Fruit fly (Drosophila melanogaster) whole organism, prepupa: ENCODE data around the gene Sfp24Bc.

Experiments used
- Blimp-1 ChIP-seq: fragments of 200-800 bp; sonication (Bioruptor generic); optimal IDR thresholded peaks from 3 replicates; lab custom pipeline; 2017; ENCODE audit warnings: missing biosample characterization, missing genetic modification characterization, mild to moderate bottlenecking, moderate library complexity, missing genetic modification reagents
- CG10669 ChIP-seq: fragments of 200-800 bp; sonication (Bioruptor generic); optimal IDR thresholded peaks from 3 replicates; lab custom pipeline; 2018; ENCODE audit warnings: missing biosample characterization, mild to moderate bottlenecking, missing genetic modification characterization, moderate library complexity
- CG11762 ChIP-seq: fragments of 200-800 bp; sonication (Bioruptor generic); optimal IDR thresholded peaks from 3 replicates; lab custom pipeline; 2016; ENCODE audit warnings: missing biosample characterization, missing genetic modification characterization; ENCODE audit not compliant: insufficient read depth
- CG11902 ChIP-seq: fragments of 200-800 bp; sonication (Bioruptor generic); optimal IDR thresholded peaks from 3 replicates; lab custom pipeline; 2016; ENCODE audit warnings: missing biosample characterization, missing genetic modification characterization
- CG15336 ChIP-seq: fragments of 200-800 bp; sonication (Bioruptor generic); IDR thresholded peaks from 2 replicates; pipeline ENCODE4 v1.3.6; 2022; ENCODE audit warnings: missing biosample characterization, missing genetic modification characterization
- CG1621 ChIP-seq: fragments of 200-800 bp; sonication (Bioruptor generic); optimal IDR thresholded peaks from 3 replicates; lab custom pipeline; 2018; ENCODE audit warnings: missing biosample characterization, mild to moderate bottlenecking, missing genetic modification characterization
- CG16779 ChIP-seq: fragments of 200-800 bp; sonication (Bioruptor generic); optimal IDR thresholded peaks from 3 replicates; lab custom pipeline; 2017; ENCODE audit warnings: missing biosample characterization, mild to moderate bottlenecking, missing genetic modification characterization
- CG3032 ChIP-seq: fragments of 200-800 bp; optimal IDR thresholded peaks from 2 replicates; lab custom pipeline; 2019; ENCODE audit warnings: missing biosample characterization, mild to moderate bottlenecking, missing genetic modification characterization, moderate library complexity
- CG32006 ChIP-seq: fragments of 200-800 bp; sonication (Bioruptor generic); optimal IDR thresholded peaks from 3 replicates; lab custom pipeline; 2017; ENCODE audit warnings: missing biosample characterization, mild to moderate bottlenecking, missing genetic modification characterization
- CG3919 ChIP-seq: fragments of 200-800 bp; sonication (Bioruptor generic); optimal IDR thresholded peaks from 3 replicates; lab custom pipeline; 2016; ENCODE audit warnings: missing biosample characterization, missing genetic modification characterization
- CG4318 ChIP-seq: fragments of 200-800 bp; sonication (Bioruptor generic); optimal IDR thresholded peaks from 3 replicates; lab custom pipeline; 2017; ENCODE audit warnings: missing biosample characterization, mild to moderate bottlenecking, missing genetic modification characterization
- CG6163 ChIP-seq: fragments of 200-800 bp; sonication (Bioruptor generic); IDR thresholded peaks from 3 replicates; pipeline ENCODE4 v1.3.6; 2022; ENCODE audit warnings: missing biosample characterization, missing genetic modification characterization
- CG6276 ChIP-seq: fragments of 200-800 bp; sonication (Bioruptor generic); optimal IDR thresholded peaks from 2 replicates; lab custom pipeline; 2017; ENCODE audit warnings: missing biosample characterization, mild to moderate bottlenecking, missing genetic modification characterization
- CG6792 ChIP-seq: fragments of 200-800 bp; sonication (Bioruptor generic); optimal IDR thresholded peaks from 3 replicates; lab custom pipeline; 2016; ENCODE audit warnings: missing biosample characterization, missing genetic modification characterization
- CG6808 ChIP-seq: fragments of 200-800 bp; sonication (Bioruptor generic); optimal IDR thresholded peaks from 3 replicates; lab custom pipeline; 2017; ENCODE audit warnings: missing biosample characterization, missing genetic modification characterization, mild to moderate bottlenecking, moderate library complexity, missing genetic modification reagents
- CG6854 ChIP-seq: fragments of 200-800 bp; sonication (Bioruptor generic); optimal IDR thresholded peaks from 2 replicates; lab custom pipeline; 2017; ENCODE audit warnings: missing biosample characterization, mild to moderate bottlenecking, missing genetic modification characterization
- CG7368 ChIP-seq: fragments of 200-800 bp; sonication (Bioruptor generic); optimal IDR thresholded peaks from 3 replicates; lab custom pipeline; 2016; ENCODE audit warnings: missing biosample characterization, missing genetic modification characterization
- CG8119 ChIP-seq: fragments of 200-800 bp; sonication (Bioruptor generic); IDR thresholded peaks from 3 replicates; pipeline ENCODE4 v1.3.6; 2022; ENCODE audit warnings: missing biosample characterization, missing genetic modification characterization
- CG8632 ChIP-seq: fragments of 200-800 bp; sonication (Bioruptor generic); optimal IDR thresholded peaks from 3 replicates; lab custom pipeline; 2016; ENCODE audit warnings: missing biosample characterization, missing genetic modification characterization
- Eip75B ChIP-seq: fragments of 200-800 bp; sonication (Bioruptor generic); optimal IDR thresholded peaks from 3 replicates; lab custom pipeline; 2016; ENCODE audit warnings: missing biosample characterization, missing genetic modification characterization
- Eip78C ChIP-seq: fragments of 200-800 bp; sonication (Bioruptor generic); peaks from one replicate; lab custom pipeline; 2016; ENCODE audit warnings: missing biosample characterization, missing genetic modification characterization
- Eip93F ChIP-seq: fragments of 200-800 bp; sonication (Bioruptor generic); optimal IDR thresholded peaks from 2 replicates; lab custom pipeline; 2016; ENCODE audit warnings: missing biosample characterization, mild to moderate bottlenecking, missing genetic modification characterization
- Ets21C ChIP-seq: fragments of 200-800 bp; sonication (Bioruptor generic); optimal IDR thresholded peaks from 3 replicates; lab custom pipeline; 2016; ENCODE audit warnings: missing biosample characterization, missing genetic modification characterization
- Ets96B ChIP-seq: fragments of 200-800 bp; optimal IDR thresholded peaks from 2 replicates; lab custom pipeline; 2019; ENCODE audit warnings: missing biosample characterization, mild to moderate bottlenecking, missing genetic modification characterization, moderate library complexity
- Gug ChIP-seq: fragments of 200-800 bp; sonication (Bioruptor generic); IDR thresholded peaks from 2 replicates; pipeline ENCODE4 v1.3.6; 2022; ENCODE audit warnings: missing biosample characterization, missing genetic modification characterization
- Hr38 ChIP-seq: sonication (Bioruptor generic); optimal IDR thresholded peaks from 2 replicates; lab custom pipeline; 2016; ENCODE audit warnings: missing biosample characterization, missing genetic modification characterization
- Hr4 ChIP-seq: fragments of 200-800 bp; sonication (Bioruptor generic); optimal IDR thresholded peaks from 3 replicates; lab custom pipeline; 2016; ENCODE audit warnings: missing biosample characterization, missing genetic modification characterization
- Lpt ChIP-seq: fragments of 200-800 bp; sonication (Bioruptor generic); optimal IDR thresholded peaks from 3 replicates; lab custom pipeline; 2016; ENCODE audit warnings: missing biosample characterization, missing genetic modification characterization
- OdsH ChIP-seq: fragments of 200-800 bp; sonication (Bioruptor generic); optimal IDR thresholded peaks from 3 replicates; lab custom pipeline; 2016; ENCODE audit warnings: missing biosample characterization, missing genetic modification characterization
- Sox102F ChIP-seq: fragments of 200-800 bp; sonication (Bioruptor generic); optimal IDR thresholded peaks from 2 replicates; lab custom pipeline; 2016; ENCODE audit warnings: missing biosample characterization, mild to moderate bottlenecking, missing genetic modification characterization
- achi ChIP-seq: fragments of 200-800 bp; sonication (Bioruptor generic); optimal IDR thresholded peaks from 3 replicates; lab custom pipeline; 2016; ENCODE audit warnings: missing biosample characterization, missing genetic modification characterization
- acj6 ChIP-seq: fragments of 200-800 bp; sonication (Bioruptor generic); optimal IDR thresholded peaks from 3 replicates; lab custom pipeline; 2016; ENCODE audit warnings: missing biosample characterization, missing genetic modification characterization
- cyc ChIP-seq: fragments of 200-800 bp; sonication (Bioruptor generic); optimal IDR thresholded peaks from 3 replicates; lab custom pipeline; 2016; ENCODE audit warnings: missing biosample characterization, missing genetic modification characterization
- dac ChIP-seq: fragments of 200-800 bp; sonication (Bioruptor generic); optimal IDR thresholded peaks from 2 replicates; lab custom pipeline; 2017; ENCODE audit warnings: missing biosample characterization, mild to moderate bottlenecking, missing genetic modification characterization
- dsx ChIP-seq: fragments of 200-800 bp; optimal IDR thresholded peaks from 3 replicates; lab custom pipeline; 2019; ENCODE audit warnings: missing biosample characterization, mild to moderate bottlenecking, missing genetic modification characterization, moderate library complexity; ENCODE audit not compliant: poor library complexity, severe bottlenecking
- eg ChIP-seq: fragments of 200-800 bp; sonication (Bioruptor generic); IDR thresholded peaks from 3 replicates; pipeline ENCODE4 v1.3.6; 2022; ENCODE audit warnings: missing biosample characterization, missing genetic modification characterization
- fkh ChIP-seq: fragments of 200-800 bp; sonication (Bioruptor generic); optimal IDR thresholded peaks from 3 replicates; lab custom pipeline; 2017; ENCODE audit warnings: missing biosample characterization, mild to moderate bottlenecking, missing genetic modification characterization, moderate library complexity
- lz ChIP-seq: fragments of 200-800 bp; sonication (Bioruptor generic); optimal IDR thresholded peaks from 3 replicates; lab custom pipeline; 2016; ENCODE audit warnings: missing biosample characterization, missing genetic modification characterization
- net ChIP-seq: fragments of 200-800 bp; sonication (Bioruptor generic); optimal IDR thresholded peaks from 3 replicates; lab custom pipeline; 2016; ENCODE audit warnings: missing biosample characterization, missing genetic modification characterization
- ss ChIP-seq, 2 experiments: fragments of 200-800 bp; sonication (Bioruptor generic); optimal IDR thresholded peaks; 2 replicates in 1 of 2; 3 replicates in 1 of 2; lab custom pipeline; 2017 to 2018; ENCODE audit warnings: mild to moderate bottlenecking in 2 of 2, missing biosample characterization in 2 of 2, missing genetic modification characterization in 2 of 2, moderate library complexity in 1 of 2
- svp ChIP-seq: fragments of 200-800 bp; sonication (Bioruptor generic); peaks from one replicate; lab custom pipeline; 2016; ENCODE audit warnings: missing biosample characterization, missing genetic modification characterization
- topi ChIP-seq: fragments of 200-800 bp; sonication (Bioruptor generic); optimal IDR thresholded peaks from 3 replicates; lab custom pipeline; 2016; ENCODE audit warnings: missing biosample characterization, missing genetic modification characterization

Gene Sfp24Bc

DNA sequence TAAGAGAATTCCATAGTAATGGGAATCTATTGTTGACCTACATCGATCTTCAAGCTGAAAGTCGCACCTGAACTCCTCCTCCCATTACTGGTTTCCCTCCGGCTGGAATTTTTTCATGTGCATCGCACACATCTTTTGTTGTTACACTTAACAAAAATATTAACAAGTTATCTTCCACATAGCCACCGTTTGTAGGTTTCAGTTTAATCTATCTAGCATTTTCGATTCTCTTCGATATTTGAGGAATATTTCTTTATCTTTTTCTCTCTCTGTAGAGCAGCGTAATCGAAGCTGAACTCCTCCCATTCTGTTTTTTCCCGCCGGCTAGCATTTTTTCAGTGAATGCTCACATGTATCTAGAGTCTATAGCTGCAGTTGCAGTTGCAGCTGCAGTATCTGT, 45.6 kb downstream of the Sfp24Bc start:
- TF ChIP-seq dac: peak; percentile 12
- peak; percentile 54 for TF ChIP-seq CG6276 (GFP tag; lab: Kevin White, UChicago)
- no peak for TF ChIP-seq CG4318 (GFP tag; lab: Kevin White, UChicago)
- no peak for TF ChIP-seq svp (GFP tag; lab: Kevin White, UChicago)
- no peak for TF ChIP-seq dsx (GFP tag; lab: Kevin White, UChicago)
- peak; percentile 44 for TF ChIP-seq acj6 (GFP tag; lab: Kevin White, UChicago)
- no peak for TF ChIP-seq CG6808
- peak; percentile 83 for TF ChIP-seq eg (GFP tag; lab: Robert Waterston, UW)
- TF ChIP-seq CG6792 (GFP tag; lab: Kevin White, UChicago): no peak
- no peak for TF ChIP-seq Eip93F
- TF ChIP-seq Ets21C (GFP tag; lab: Kevin White, UChicago): no peak
- peak; percentile 52; the same call in 1 of the 3 replicates for TF ChIP-seq CG6163
- TF ChIP-seq CG8632 (GFP tag; lab: Kevin White, UChicago): no peak
- TF ChIP-seq CG32006: peak; percentile 76
- TF ChIP-seq achi (GFP tag; lab: Kevin White, UChicago): no peak
- no peak for TF ChIP-seq CG3919 (GFP tag; lab: Kevin White, UChicago)
- TF ChIP-seq Eip75B: no peak
- TF ChIP-seq Ets96B (tag; lab: Kevin White, UChicago): no peak
- TF ChIP-seq Hr4 (GFP tag; lab: Kevin White, UChicago): peak; percentile 61
- TF ChIP-seq ss (GFP tag; optimal IDR thresholded peaks at IDR 0.05; lab: Kevin White, UChicago): no peak
- TF ChIP-seq OdsH (GFP tag; lab: Kevin White, UChicago): peak; percentile 26
- peak; percentile 35; the same call in 1 of the 2 replicates for TF ChIP-seq Gug
- TF ChIP-seq cyc: no peak
- peak; percentile 68 for TF ChIP-seq Eip78C
- no peak for TF ChIP-seq topi
- TF ChIP-seq lz: no peak
- no peak for TF ChIP-seq Hr38 (GFP tag; lab: Kevin White, UChicago)
- TF ChIP-seq CG8119 (GFP tag; lab: Robert Waterston, UW): peak; percentile 74
- TF ChIP-seq Blimp-1: no peak
- no peak for TF ChIP-seq CG10669 (GFP tag; lab: Kevin White, UChicago)
- TF ChIP-seq fkh (GFP tag; lab: Kevin White, UChicago): no peak
- TF ChIP-seq CG15336: peak; percentile 67
- TF ChIP-seq CG7368 (GFP tag; lab: Kevin White, UChicago): no peak
- no peak for TF ChIP-seq Lpt
- TF ChIP-seq, all 60 proteins: peak for 12

DNA sequence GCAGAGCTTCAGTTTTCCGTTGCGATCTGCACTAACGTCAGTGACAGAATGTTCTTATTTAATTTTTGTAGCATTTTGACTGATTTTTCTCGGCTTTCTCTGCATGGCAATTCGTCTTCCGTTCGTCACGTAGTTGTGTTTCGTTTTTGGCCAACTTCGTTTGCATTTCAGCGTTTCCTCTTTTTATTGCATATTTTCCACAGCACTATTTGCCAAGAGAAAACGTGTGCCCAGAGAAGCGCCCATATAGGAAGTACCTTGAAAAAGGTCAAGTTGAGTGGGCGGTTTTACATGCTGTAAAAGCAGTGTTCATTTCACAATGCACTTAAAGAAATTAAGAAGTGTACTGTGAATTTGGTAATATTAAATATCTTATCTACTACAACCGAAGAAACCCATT, 48.8 kb downstream of the Sfp24Bc start, which contains the start of gene CG15418:
Gene CG15418, minus strand, starts transcription at position 101 of the 400 bp plus-strand sequence.
- no peak for TF ChIP-seq CG1621 (tag; lab: Kevin White, UChicago)
- TF ChIP-seq CG6792 (GFP tag; lab: Kevin White, UChicago): no peak
- no peak for TF ChIP-seq CG11762
- no peak for TF ChIP-seq Ets96B (tag; lab: Kevin White, UChicago)
- TF ChIP-seq CG32006: no peak
- no peak for TF ChIP-seq Hr38 (GFP tag; lab: Kevin White, UChicago)
- TF ChIP-seq Ets21C (GFP tag; lab: Kevin White, UChicago): no peak
- no peak for TF ChIP-seq ss (GFP tag; optimal IDR thresholded peaks at IDR 0.05; lab: Kevin White, UChicago)
- no peak for TF ChIP-seq CG11902 (GFP tag; lab: Kevin White, UChicago)
- TF ChIP-seq CG10669 (GFP tag; lab: Kevin White, UChicago): no peak
- no peak for TF ChIP-seq svp (GFP tag; lab: Kevin White, UChicago)
- TF ChIP-seq CG6163: no peak
- no peak for TF ChIP-seq net (GFP tag; lab: Kevin White, UChicago)
- TF ChIP-seq CG6854: no peak
- no peak for TF ChIP-seq CG3032
- no peak for TF ChIP-seq CG16779
- no peak for TF ChIP-seq lz
- TF ChIP-seq Sox102F (GFP tag; lab: Kevin White, UChicago): no peak
